Fruit fly (Drosophila melanogaster): ENCODE results near the gene CG31751.

The CG31751 gene

dm6 chr2L:18653328-18653675 lies 23.7 kb upstream of the CG31751 start (continued):
- TF ChIP-seq sd (tag; optimal IDR thresholded peaks at IDR 0.05) (peak; percentile 14), zfh1 (GFP tag; IDR thresholded peaks at IDR 0.05) (peak; percentile 93), abd-A (tag; optimal IDR thresholded peaks at IDR 0.05) (no peak), MESR4 (GFP tag; optimal IDR thresholded peaks at IDR 0.05) (no peak), gcm (GFP tag; optimal IDR thresholded peaks at IDR 0.05) (no peak), CG14710 (tag; optimal IDR thresholded peaks at IDR 0.05) (peak; percentile 89), cwo (GFP tag; optimal IDR thresholded peaks at IDR 0.05) (peak; percentile 37), Dad (GFP tag; optimal IDR thresholded peaks at IDR 0.05) (peak; percentile 65), CG11560 (tag; IDR thresholded peaks at IDR 0.05) (no peak), CG32532 (GFP tag; IDR thresholded peaks at IDR 0.05) (peak; percentile 63), zen2 (GFP tag; IDR thresholded peaks at IDR 0.05; ENCODE audit: partially characterized antibody) (no peak), nerfin-2 (GFP tag; IDR thresholded peaks at IDR 0.05; ENCODE audit: partially characterized antibody) (no peak), HLH4C (GFP tag; IDR thresholded peaks at IDR 0.05; ENCODE audit: partially characterized antibody) (no peak), aop (GFP tag; IDR thresholded peaks at IDR 0.05) (no peak), Fer2 (tag; optimal IDR thresholded peaks at IDR 0.05) (no peak), CG6813 (GFP tag; optimal IDR thresholded peaks at IDR 0.05) (peak; percentile 56), danr (GFP tag; IDR thresholded peaks at IDR 0.05) (no peak; the same call in 1 of the 2 replicates), lov (optimal IDR thresholded peaks at IDR 0.05) (no peak), lov (GFP tag; IDR thresholded peaks at IDR 0.05) (peak; percentile 94), tna (GFP tag; IDR thresholded peaks at IDR 0.05; ENCODE audit: partially characterized antibody) (no peak), CG6175 (GFP tag; IDR thresholded peaks at IDR 0.05) (peak; percentile 45; the same call in 1 of the 3 replicates), CG13123 (GFP tag; optimal IDR thresholded peaks at IDR 0.05) (peak; percentile 24), so (GFP tag; IDR thresholded peaks at IDR 0.05) (0 out of 3 replicates have a peak, but pooled peaks have one; percentile 16), Xrp1 (GFP tag; IDR thresholded peaks at IDR 0.05) (peak; percentile 92), CG18599 (GFP tag; optimal IDR thresholded peaks at IDR 0.05) (peak; percentile 66), dm (GFP tag; optimal IDR thresholded peaks at IDR 0.05) (no peak), Lhr (GFP tag; optimal IDR thresholded peaks at IDR 0.05) (peak; percentile 31), CG17802 (tag; optimal IDR thresholded peaks at IDR 0.05) (peak; percentile 66), CG8089 (GFP tag; optimal IDR thresholded peaks at IDR 0.05) (no peak), gfzf (GFP tag; optimal IDR thresholded peaks at IDR 0.05) (no peak), Lpt (GFP tag; optimal IDR thresholded peaks at IDR 0.05) (no peak), kah (GFP tag; optimal IDR thresholded peaks at IDR 0.05) (peak; percentile 23), Rfx (GFP tag; IDR thresholded peaks at IDR 0.05) (peak; percentile 59; the same call in 1 of the 2 replicates), Blimp-1 (GFP tag; optimal IDR thresholded peaks at IDR 0.05) (peak; percentile 86), repo (GFP tag; optimal IDR thresholded peaks at IDR 0.05) (peak; percentile 17), pb (GFP tag; optimal IDR thresholded peaks at IDR 0.05) (peak; percentile 40), vvl (GFP tag; IDR thresholded peaks at IDR 0.05) (peak; percentile 91), CG18476 (GFP tag; optimal IDR thresholded peaks at IDR 0.05) (peak; percentile 58), MTF-1 (GFP tag; optimal IDR thresholded peaks at IDR 0.05; ENCODE audit: borderline replicate concordance) (peak; percentile 40), Atf6 (GFP tag; IDR thresholded peaks at IDR 0.05) (no peak), CG18262 (tag; optimal IDR thresholded peaks at IDR 0.05) (peak; percentile 91), Hand (GFP tag; optimal IDR thresholded peaks at IDR 0.05) (no peak), CG15514 (GFP tag; optimal IDR thresholded peaks at IDR 0.05) (no peak), Poxn (GFP tag; IDR thresholded peaks at IDR 0.05) (no peak), Dp (GFP tag; optimal IDR thresholded peaks at IDR 0.05) (no peak), CG4707 (GFP tag; optimal IDR thresholded peaks at IDR 0.05) (peak; percentile 62), Camta (GFP tag; optimal IDR thresholded peaks at IDR 0.05) (peak; percentile 56), Abd-B (GFP tag; optimal IDR thresholded peaks at IDR 0.05) (peak; percentile 70), row (GFP tag; IDR thresholded peaks at IDR 0.05) (peak; percentile 71), Nf-YB (GFP tag; optimal IDR thresholded peaks at IDR 0.05) (peak; percentile 3)

All from whole organism, embryonic.